Fruit fly (Drosophila melanogaster) whole organism, embryonic: ENCODE results near the gene Cht2.
A peak's percentile ranks its signal among the peaks of the same experiment; 100 is the strongest.

ENCODE experiments used
- Adf1 ChIP-seq: fragments of 200-800 bp; sonication (Bioruptor generic); IDR thresholded peaks from 2 replicates; pipeline ENCODE4 v1.3.6; 2022; ENCODE audit warnings: missing biosample characterization, missing genetic modification characterization
- Atf-2 ChIP-seq: fragments of 200-800 bp; sonication (Bioruptor generic); optimal IDR thresholded peaks from 2 replicates; lab custom pipeline; 2016; ENCODE audit warnings: missing biosample characterization, missing genetic modification characterization
- B-H1 ChIP-seq: fragments of 200-800 bp; sonication (Bioruptor generic); IDR thresholded peaks from 3 replicates; pipeline ENCODE4 v1.3.6; 2022; ENCODE audit warnings: missing biosample characterization, missing genetic modification characterization
- Bdp1 ChIP-seq: fragments of 200-800 bp; sonication (Bioruptor generic); optimal IDR thresholded peaks from 3 replicates; lab custom pipeline; 2016; ENCODE audit warnings: missing biosample characterization, missing genetic modification characterization
- Blimp-1 ChIP-seq: fragments of 200-800 bp; sonication (Bioruptor generic); optimal IDR thresholded peaks from 3 replicates; lab custom pipeline; 2018; ENCODE audit warnings: missing biosample characterization, missing genetic modification characterization, mild to moderate bottlenecking, moderate library complexity, missing genetic modification reagents
- CG10431 ChIP-seq: fragments of 200-800 bp; sonication (Bioruptor generic); optimal IDR thresholded peaks from 3 replicates; lab custom pipeline; 2018; ENCODE audit warnings: missing biosample characterization, mild to moderate bottlenecking, missing genetic modification characterization
- CG10543 ChIP-seq: fragments of 200-800 bp; sonication (Bioruptor generic); optimal IDR thresholded peaks from 3 replicates; lab custom pipeline; 2017; ENCODE audit warnings: missing biosample characterization, mild to moderate bottlenecking, missing genetic modification characterization, moderate library complexity
- CG11093 ChIP-seq: fragments of 200-800 bp; sonication (Bioruptor generic); IDR thresholded peaks from 3 replicates; pipeline ENCODE4 v1.3.6; 2022; ENCODE audit warnings: missing biosample characterization, missing genetic modification characterization
- CG11723 ChIP-seq: fragments of 200-800 bp; sonication (Bioruptor generic); optimal IDR thresholded peaks from 2 replicates; lab custom pipeline; 2017; ENCODE audit warnings: missing biosample characterization, mild to moderate bottlenecking, missing genetic modification characterization
- CG13287 ChIP-seq: fragments of 200-800 bp; sonication (Bioruptor generic); IDR thresholded peaks from 2 replicates; pipeline ENCODE4 v1.3.6; 2022; ENCODE audit warnings: missing biosample characterization, missing genetic modification characterization; ENCODE audit not compliant: partially characterized antibody
- CG15514 ChIP-seq: fragments of 200-800 bp; sonication (Bioruptor generic); optimal IDR thresholded peaks from 3 replicates; lab custom pipeline; 2017; ENCODE audit warnings: missing biosample characterization, missing genetic modification characterization, mild to moderate bottlenecking, moderate library complexity, missing genetic modification reagents
- CG1603 ChIP-seq: fragments of 200-800 bp; sonication (Bioruptor generic); optimal IDR thresholded peaks from 2 replicates; lab custom pipeline; 2019; ENCODE audit warnings: missing biosample characterization, mild to moderate bottlenecking, missing genetic modification characterization, moderate library complexity
- CG16779 ChIP-seq: fragments of 200-800 bp; sonication (Bioruptor generic); IDR thresholded peaks from 2 replicates; pipeline ENCODE4 v1.3.6; 2022; ENCODE audit warnings: missing biosample characterization, missing genetic modification characterization
- CG1792 ChIP-seq: fragments of 200-800 bp; sonication (Bioruptor generic); optimal IDR thresholded peaks from 2 replicates; lab custom pipeline; 2016; ENCODE audit warnings: missing biosample characterization, missing genetic modification characterization
- CG2678 ChIP-seq: fragments of 200-800 bp; sonication (Bioruptor generic); optimal IDR thresholded peaks from 3 replicates; lab custom pipeline; 2019; ENCODE audit warnings: missing biosample characterization, mild to moderate bottlenecking, missing genetic modification characterization, moderate library complexity
- CG31388 ChIP-seq: fragments of 200-800 bp; sonication (Bioruptor generic); optimal IDR thresholded peaks from 2 replicates; lab custom pipeline; 2016; ENCODE audit warnings: missing biosample characterization, missing genetic modification characterization
- CG32532 ChIP-seq: fragments of 200-800 bp; sonication (Bioruptor generic); IDR thresholded peaks from 2 replicates; pipeline ENCODE4 v1.3.6; 2022; ENCODE audit warnings: missing biosample characterization, missing genetic modification characterization
- CG3838 ChIP-seq: fragments of 200-800 bp; sonication (Bioruptor generic); optimal IDR thresholded peaks from 3 replicates; lab custom pipeline; 2016; ENCODE audit warnings: missing biosample characterization, missing genetic modification characterization
- CG4282 ChIP-seq: fragments of 200-800 bp; sonication (Bioruptor generic); optimal IDR thresholded peaks from 2 replicates; lab custom pipeline; 2016; ENCODE audit warnings: missing biosample characterization, missing genetic modification characterization
- CG4617 ChIP-seq: fragments of 200-800 bp; sonication (Bioruptor generic); optimal IDR thresholded peaks from 3 replicates; lab custom pipeline; 2016; ENCODE audit warnings: missing biosample characterization, missing genetic modification characterization, borderline replicate concordance
- CG6689 ChIP-seq: fragments of 200-800 bp; sonication (Bioruptor generic); IDR thresholded peaks from 2 replicates; pipeline ENCODE4 v1.3.6; 2022; ENCODE audit warnings: missing biosample characterization, missing genetic modification characterization
- CG7786 ChIP-seq: fragments of 200-800 bp; sonication (Bioruptor generic); optimal IDR thresholded peaks from 2 replicates; lab custom pipeline; 2016; ENCODE audit warnings: missing biosample characterization, missing genetic modification characterization
- CG8089 ChIP-seq: fragments of 200-800 bp; sonication (Bioruptor generic); optimal IDR thresholded peaks from 3 replicates; lab custom pipeline; 2016; ENCODE audit warnings: missing biosample characterization, missing genetic modification characterization
- CG8281 ChIP-seq: fragments of 200-800 bp; sonication (Bioruptor generic); optimal IDR thresholded peaks from 2 replicates; lab custom pipeline; 2018; ENCODE audit warnings: missing biosample characterization, mild to moderate bottlenecking, missing genetic modification characterization, moderate library complexity
- CG8290 ChIP-seq, 3 experiments: fragments of 200-800 bp; sonication (Bioruptor generic); optimal IDR thresholded peaks; 2 replicates each; lab custom pipeline; 2016 to 2019; ENCODE audit warnings: missing biosample characterization in 3 of 3, missing genetic modification characterization in 3 of 3, mild to moderate bottlenecking in 2 of 3, moderate library complexity in 1 of 3
- CHES-1-like ChIP-seq: fragments of 200-800 bp; sonication (Bioruptor generic); optimal IDR thresholded peaks from 2 replicates; lab custom pipeline; 2016; ENCODE audit warnings: missing biosample characterization, missing genetic modification characterization
- Dip3 ChIP-seq: fragments of 200-800 bp; sonication (Bioruptor generic); optimal IDR thresholded peaks from 3 replicates; lab custom pipeline; 2016; ENCODE audit warnings: missing biosample characterization, missing genetic modification characterization
- Dp ChIP-seq: fragments of 200-800 bp; sonication (Bioruptor generic); optimal IDR thresholded peaks from 2 replicates; lab custom pipeline; 2018; ENCODE audit warnings: missing biosample characterization, mild to moderate bottlenecking, missing genetic modification characterization, moderate library complexity
- H2.0 ChIP-seq: fragments of 200-800 bp; sonication (Bioruptor generic); IDR thresholded peaks from 2 replicates; pipeline ENCODE4 v1.3.6; 2022; ENCODE audit warnings: missing biosample characterization, missing genetic modification characterization
- Jarid2 ChIP-seq: fragments of 200-800 bp; sonication (Bioruptor generic); optimal IDR thresholded peaks from 3 replicates; lab custom pipeline; 2017; ENCODE audit warnings: mild to moderate bottlenecking, missing biosample characterization, missing genetic modification reagents, missing genetic modification characterization
- caup ChIP-seq: fragments of 200-800 bp; sonication (Bioruptor generic); optimal IDR thresholded peaks from 3 replicates; lab custom pipeline; 2017; ENCODE audit warnings: missing biosample characterization, mild to moderate bottlenecking, missing genetic modification characterization, moderate library complexity; ENCODE audit not compliant: severe bottlenecking
- chm ChIP-seq: fragments of 200-800 bp; sonication (Bioruptor generic); IDR thresholded peaks from 2 replicates; pipeline ENCODE4 v1.3.6; 2022; ENCODE audit warnings: missing biosample characterization, missing genetic modification characterization
- dmrt99B ChIP-seq: fragments of 200-800 bp; sonication (Bioruptor generic); optimal IDR thresholded peaks from 2 replicates; lab custom pipeline; 2018; ENCODE audit warnings: missing biosample characterization, mild to moderate bottlenecking, missing genetic modification characterization, moderate library complexity
- emc ChIP-seq: fragments of 200-800 bp; sonication (Bioruptor generic); optimal IDR thresholded peaks from 2 replicates; lab custom pipeline; 2016; ENCODE audit warnings: missing biosample characterization, missing genetic modification characterization
- ftz-f1 ChIP-seq: fragments of 200-800 bp; sonication (Bioruptor generic); optimal IDR thresholded peaks from 2 replicates; lab custom pipeline; 2016; ENCODE audit warnings: missing biosample characterization, missing genetic modification characterization
- gro ChIP-seq: fragments of 200-800 bp; sonication (Bioruptor generic); optimal IDR thresholded peaks from 2 replicates; lab custom pipeline; 2016; ENCODE audit warnings: missing biosample characterization, missing genetic modification characterization
- oc ChIP-seq: fragments of 200-800 bp; sonication (Bioruptor generic); optimal IDR thresholded peaks from 2 replicates; lab custom pipeline; 2018; ENCODE audit warnings: missing biosample characterization, mild to moderate bottlenecking, missing genetic modification characterization, moderate library complexity
- onecut ChIP-seq: fragments of 200-800 bp; sonication (Bioruptor generic); IDR thresholded peaks from 2 replicates; pipeline ENCODE4 v1.3.6; 2022; ENCODE audit warnings: missing biosample characterization, missing genetic modification characterization
- pan ChIP-seq, 4 experiments: fragments of >200 bp in 3 of 4; fragments of 200-800 bp in 1 of 4; sonication (Bioruptor generic) in 1 of 4; optimal IDR thresholded peaks in 3 of 4; IDR thresholded peaks in 1 of 4; 2 replicates each; pipeline versions ENCODE4 v1.3.6 to Lab custom; 2017 to 2022; ENCODE audit warnings: missing biosample characterization in 2 of 4, missing genetic modification characterization in 2 of 4, mixed read lengths in 1 of 4
- row ChIP-seq: fragments of 200-800 bp; sonication (Bioruptor generic); IDR thresholded peaks from 3 replicates; pipeline ENCODE4 v1.3.6; 2022; ENCODE audit warnings: missing biosample characterization, missing genetic modification characterization
- sens ChIP-seq: fragments of 200-800 bp; sonication (Bioruptor generic); peaks from one replicate; lab custom pipeline; 2016; ENCODE audit warnings: missing biosample characterization, missing genetic modification characterization
- slbo ChIP-seq: fragments of 200-800 bp; sonication (Bioruptor generic); IDR thresholded peaks from 2 replicates; pipeline ENCODE4 v1.3.6; 2022; ENCODE audit warnings: missing biosample characterization, missing genetic modification characterization
- sna ChIP-seq: fragments of 200-800 bp; sonication (Bioruptor generic); IDR thresholded peaks from 2 replicates; pipeline ENCODE4 v1.3.6; 2022; ENCODE audit warnings: missing biosample characterization, missing genetic modification characterization; ENCODE audit not compliant: partially characterized antibody
- so ChIP-seq: fragments of 200-800 bp; sonication (Bioruptor generic); IDR thresholded peaks from 3 replicates; pipeline ENCODE4 v1.3.6; 2022; ENCODE audit warnings: missing biosample characterization, missing genetic modification characterization
- ttk ChIP-seq: fragments of 200-800 bp; sonication (Bioruptor generic); IDR thresholded peaks from 2 replicates; pipeline ENCODE4 v2.1.2; 2022; ENCODE audit warnings: missing biosample characterization, missing genetic modification characterization
- twi ChIP-seq: fragments of 200-800 bp; optimal IDR thresholded peaks from 2 replicates; lab custom pipeline; 2019; ENCODE audit warnings: missing biosample characterization, mild to moderate bottlenecking, missing genetic modification characterization, moderate library complexity
- zfh2 ChIP-seq: fragments of 200-800 bp; sonication (Bioruptor generic); optimal IDR thresholded peaks from 2 replicates; lab custom pipeline; 2016; ENCODE audit warnings: missing biosample characterization, missing genetic modification characterization

The Cht2 gene

dm6 chr3L:1746338-1747199, 9.2 kb downstream of the Cht2 start, which contains the start of gene CG13921 (continued):
- TF ChIP-seq gro (GFP tag; lab: Kevin White, UChicago): peak; percentile 99
- TF ChIP-seq zfh2: peak; percentile 97
- TF ChIP-seq ttk (GFP tag; lab: Robert Waterston, UW): peak; percentile 99
- TF ChIP-seq H2.0 (GFP tag; lab: Robert Waterston, UW): peak; percentile 99
- TF ChIP-seq row: peak; percentile 99
- peak; percentile 97 for TF ChIP-seq twi (tag; lab: Kevin White, UChicago)
- peak; percentile 96 for TF ChIP-seq CG11723 (GFP tag; lab: Kevin White, UChicago)
- TF ChIP-seq CG10431: peak; percentile 94
- peak; percentile 98 for TF ChIP-seq CHES-1-like
- peak; percentile 99 for TF ChIP-seq CG4617 (GFP tag; lab: Kevin White, UChicago)
- peak; percentile 94 for TF ChIP-seq Bdp1
- peak; percentile 99 for TF ChIP-seq CG8089 (GFP tag; lab: Kevin White, UChicago)
- no peak for TF ChIP-seq ftz-f1 (GFP tag; lab: Kevin White, UChicago)
- TF ChIP-seq CG13287 (GFP tag; lab: Robert Waterston, UW): no peak
- peak; percentile 95 for TF ChIP-seq Dip3
- peak; percentile 97 for TF ChIP-seq CG16779 (GFP tag; lab: Robert Waterston, UW)
- peak; percentile 99 for TF ChIP-seq dmrt99B (tag; lab: Kevin White, UChicago)
- peak; percentile 99 for TF ChIP-seq chm (GFP tag; lab: Robert Waterston, UW)
- peak; percentile 100 for TF ChIP-seq CG8290 (GFP tag; optimal IDR thresholded peaks at IDR 0.05; lab: Kevin White, UChicago)
- peak; percentile 95 to 99 for TF ChIP-seq CG8290 (tag; optimal IDR thresholded peaks at IDR 0.05; lab: Kevin White, UChicago)
- no peak for TF ChIP-seq sna
- peak; percentile 98 for TF ChIP-seq emc
- peak; percentile 96 for TF ChIP-seq CG4282 (GFP tag; lab: Kevin White, UChicago)
- TF ChIP-seq Dp (GFP tag; lab: Kevin White, UChicago): peak; percentile 21
- peak; percentile 93 for TF ChIP-seq CG8281
- TF ChIP-seq CG1792: peak; percentile 99
- peak; percentile 93 for TF ChIP-seq Jarid2 (GFP tag; lab: Kevin White, UChicago)
- TF ChIP-seq CG7786 (GFP tag; lab: Kevin White, UChicago): peak; percentile 98
- peak; percentile 92 for TF ChIP-seq CG15514 (GFP tag; lab: Kevin White, UChicago)
- TF ChIP-seq Adf1 (GFP tag; lab: Robert Waterston, UW): peak; percentile 82
- TF ChIP-seq CG31388: peak; percentile 98
- peak; percentile 98 for TF ChIP-seq Blimp-1 (GFP tag; lab: Kevin White, UChicago)
- peak; percentile 100 for TF ChIP-seq sens
- peak; percentile 98 for TF ChIP-seq Atf-2
- peak; percentile 91 for TF ChIP-seq CG10543 (GFP tag; lab: Kevin White, UChicago)
- TF ChIP-seq caup (GFP tag; lab: Kevin White, UChicago): peak; percentile 98
- TF ChIP-seq CG32532 (GFP tag; lab: Robert Waterston, UW): peak; percentile 99
- TF ChIP-seq CG2678 (tag; lab: Kevin White, UChicago): peak; percentile 99
- TF ChIP-seq CG6689 (GFP tag; lab: Robert Waterston, UW): peak; percentile 99
- TF ChIP-seq CG1603 (tag; lab: Kevin White, UChicago): peak; percentile 99
- peak; percentile 99 for TF ChIP-seq so (GFP tag; lab: Robert Waterston, UW)
- peak; percentile 99 for TF ChIP-seq oc (tag; lab: Kevin White, UChicago)
- TF ChIP-seq pan (optimal IDR thresholded peaks at IDR 0.05; lab: Kevin White, UChicago): no peak
- TF ChIP-seq pan (GFP tag; optimal IDR thresholded peaks at IDR 0.05 in 1 of 2, IDR thresholded peaks at IDR 0.05 in 1 of 2): peak in 1 of 2 experiments; percentile 99
- peak; percentile 98 for TF ChIP-seq B-H1 (GFP tag; lab: Robert Waterston, UW)
- TF ChIP-seq slbo (GFP tag; lab: Robert Waterston, UW): peak; percentile 99
- peak; percentile 96 for TF ChIP-seq CG3838 (GFP tag; lab: Kevin White, UChicago)
- peak; percentile 99 for TF ChIP-seq onecut (GFP tag; lab: Robert Waterston, UW)
- peak; percentile 97 for TF ChIP-seq CG11093 (GFP tag; lab: Robert Waterston, UW)
